Fruit fly (Drosophila melanogaster) whole organism, larva: ENCODE results near the gene Rh2.
A peak's percentile ranks its signal among the peaks of the same experiment; 100 is the strongest.

Source experiments
- noc ChIP-seq: fragments of 200-800 bp; sonication (Bioruptor generic); optimal IDR thresholded peaks from 3 replicates; lab custom pipeline; 2019; ENCODE audit warnings: missing biosample characterization, mild to moderate bottlenecking, missing genetic modification characterization, moderate library complexity

Rh2 gene

dm6 chr3R:18916715-18917253 lies 17.6 kb downstream of the Rh2 start:
- peak; percentile 82 for TF ChIP-seq noc (tag; lab: Kevin White, UChicago)

- peak; percentile 60 for TF ChIP-seq noc (tag; lab: Kevin White, UChicago)
Observed at dm6 chr3R:18917976-18918871, 19.0 kb downstream of the Rh2 start.

dm6 chr3R:18918872-18919339 lies 19.7 kb downstream of the Rh2 start:
- peak; percentile 71 for TF ChIP-seq noc (tag; lab: Kevin White, UChicago)

- TF ChIP-seq noc (tag; lab: Kevin White, UChicago): no peak
Observed at dm6 chr3R:18923208-18923761, 24.1 kb downstream of the Rh2 start.

dm6 chr3R:18923802-18924635 lies 24.8 kb downstream of the Rh2 start:
- TF ChIP-seq noc (tag; lab: Kevin White, UChicago): no peak

- TF ChIP-seq noc (tag; lab: Kevin White, UChicago): no peak
Observed at dm6 chr3R:18924636-18924977, 25.4 kb downstream of the Rh2 start.

- TF ChIP-seq noc (tag; lab: Kevin White, UChicago): no peak
Observed at dm6 chr3R:18928346-18928917, 29.2 kb downstream of the Rh2 start, which contains the start of gene Mpc1. Gene Mpc1, minus strand, starts transcription at chr3R:18928659.

dm6 chr3R:18928918-18929705 lies 29.9 kb downstream of the Rh2 start, which contains the start of gene CG42613:
Gene CG42613, plus strand, starts transcription at chr3R:18929196.
- TF ChIP-seq noc (tag; lab: Kevin White, UChicago): no peak

- TF ChIP-seq noc (tag; lab: Kevin White, UChicago): no peak
Observed at dm6 chr3R:18931725-18932124, 32.5 kb downstream of the Rh2 start.

- no peak for TF ChIP-seq noc (tag; lab: Kevin White, UChicago)
Observed at dm6 chr3R:18947307-18947706, 48.1 kb downstream of the Rh2 start.

- no peak for TF ChIP-seq noc (tag; lab: Kevin White, UChicago)
Observed at dm6 chr3R:18949131-18949530, 49.9 kb downstream of the Rh2 start.

dm6 chr3R:18949896-18950295 lies 50.7 kb downstream of the Rh2 start, which contains the start of gene CG43732:
Gene CG43732, plus strand, starts transcription at chr3R:18950196.
- TF ChIP-seq noc (tag; lab: Kevin White, UChicago): no peak
